Worm (Caenorhabditis elegans) whole organism, early embryonic: ENCODE data around the gene glb-17.

Experiments
- F13C5.2 ChIP-seq: sonication (generic microtip); optimal IDR thresholded peaks from 2 replicates; lab custom pipeline; 2017; ENCODE audit warnings: mild to moderate bottlenecking, missing genetic modification characterization, inconsistent platforms, missing compliant biosample characterization
- aly-1 ChIP-seq: sonication (generic microtip); optimal IDR thresholded peaks from 2 replicates; lab custom pipeline; 2016; ENCODE audit warnings: missing genetic modification characterization, missing compliant biosample characterization
- ama-1 ChIP-seq: fragments of 150-350 bp; optimal IDR thresholded peaks from 2 replicates; lab custom pipeline; 2014
- hmg-4 ChIP-seq: fragments of 200-800 bp; sonication (Bioruptor generic); optimal IDR thresholded peaks from 2 replicates; lab custom pipeline; 2018; ENCODE audit warnings: mild to moderate bottlenecking, missing genetic modification characterization, missing compliant biosample characterization
- hnd-1 ChIP-seq: sonication (generic microtip); optimal IDR thresholded peaks from 2 replicates; lab custom pipeline; 2016; ENCODE audit warnings: missing genetic modification characterization, missing compliant biosample characterization
- pes-1 ChIP-seq: fragments of 200-800 bp; sonication (Bioruptor generic); IDR thresholded peaks from 2 replicates; pipeline ENCODE4 v1.3.6; 2022; ENCODE audit warnings: missing genetic modification reagents, missing genetic modification characterization, missing compliant biosample characterization
- tbx-37 ChIP-seq: fragments of 200-800 bp; sonication (Bioruptor generic); conservative IDR thresholded peaks from 2 replicates; pipeline ENCODE4 v1.3.6; 2022; ENCODE audit warnings: missing genetic modification reagents, missing genetic modification characterization, missing compliant biosample characterization

DNA sequence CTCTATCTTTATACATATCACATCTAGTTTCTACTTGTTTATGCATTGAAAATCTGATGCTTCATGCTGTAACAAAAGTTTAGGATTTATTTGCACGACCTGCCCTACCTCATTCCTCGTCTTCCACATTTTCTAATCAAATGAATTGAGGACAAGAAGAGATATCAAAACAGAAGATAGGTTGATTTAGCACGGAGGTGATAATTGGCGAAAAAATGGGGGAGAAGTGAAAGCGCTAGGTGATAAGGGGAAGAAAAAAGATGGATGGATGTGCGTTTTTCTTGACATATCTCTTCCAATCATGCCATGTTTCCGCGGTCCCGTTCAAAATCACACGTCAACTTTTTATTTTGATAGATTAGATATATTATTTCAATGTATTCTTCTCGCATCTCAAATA, 31.3 kb upstream of the glb-17 start:
- no peak for TF ChIP-seq ama-1 (lab: Kevin White, UChicago)
- no peak for TF ChIP-seq aly-1 (tag; lab: Kevin White, UChicago)
- TF ChIP-seq hmg-4 (GFP tag; lab: Kevin White, UChicago): no peak
- TF ChIP-seq hnd-1 (tag; lab: Kevin White, UChicago): no peak
- no peak for TF ChIP-seq tbx-37 (GFP tag; lab: Robert Waterston, UW)
- TF ChIP-seq pes-1 (GFP tag; lab: Robert Waterston, UW): no peak
- no peak for TF ChIP-seq F13C5.2 (tag; lab: Kevin White, UChicago)
